Worm (Caenorhabditis elegans): ENCODE data around the gene C36A4.11.

C36A4.11 gene

ce11 chrIII:3867378-3867904 lies 27.1 kb downstream of the C36A4.11 start, which contains the start of gene rpl-3 (continued):
- TF ChIP-seq nhr-25 (tag; optimal IDR thresholded peaks at IDR 0.05; ENCODE audit: borderline replicate concordance, insufficient read depth) (peak; percentile 99), lin-38 (GFP tag; IDR thresholded peaks at IDR 0.05) (peak; percentile 100), snpc-1.2 (GFP tag; IDR thresholded peaks at IDR 0.05) (peak; percentile 98), egl-27 (tag; optimal IDR thresholded peaks at IDR 0.05) (no peak), zfp-2 (tag; optimal IDR thresholded peaks at IDR 0.05) (peak; percentile 95), nhr-41 (GFP tag; IDR thresholded peaks at IDR 0.05) (peak; percentile 100), pha-4 (GFP tag; IDR thresholded peaks at IDR 0.05) (peak; percentile 99), pha-4 (tag; optimal IDR thresholded peaks at IDR 0.05) (peak; percentile 87), dpl-1 (GFP tag; optimal IDR thresholded peaks at IDR 0.05) (peak; percentile 100), php-3 (GFP tag; IDR thresholded peaks at IDR 0.05) (peak; percentile 100), nhr-237 (tag; optimal IDR thresholded peaks at IDR 0.05) (peak; percentile 96), ceh-82 (tag; optimal IDR thresholded peaks at IDR 0.05) (peak; percentile 94), hmg-1.1 (GFP tag; IDR thresholded peaks at IDR 0.05) (peak; percentile 100), Y5F2A.4 (GFP tag; optimal IDR thresholded peaks at IDR 0.05) (peak; percentile 98), ZK337.2 (GFP tag; IDR thresholded peaks at IDR 0.05) (peak; percentile 96), egl-43 (GFP tag; IDR thresholded peaks at IDR 0.05) (peak; percentile 100), daf-16 (GFP tag; optimal IDR thresholded peaks at IDR 0.05) (peak; percentile 98 to 99), daf-16 (tag; optimal IDR thresholded peaks at IDR 0.05) (peak; percentile 98), daf-19 (GFP tag; conservative IDR thresholded peaks at IDR 0.05) (peak; percentile 100), skn-1 (tag; optimal IDR thresholded peaks at IDR 0.05) (peak; percentile 100), tag-97 (GFP tag; IDR thresholded peaks at IDR 0.05) (peak; percentile 99), dve-1 (tag; optimal IDR thresholded peaks at IDR 0.05; ENCODE audit: insufficient read depth) (peak; percentile 100), Y48G9A.11 (GFP tag; IDR thresholded peaks at IDR 0.05) (peak; percentile 98), zag-1 (tag; optimal IDR thresholded peaks at IDR 0.05) (peak; percentile 96), zip-2 (tag; optimal IDR thresholded peaks at IDR 0.05) (peak; percentile 97), madf-5 (GFP tag; IDR thresholded peaks at IDR 0.05) (peak; percentile 100), spr-3 (GFP tag; optimal IDR thresholded peaks at IDR 0.05) (peak; percentile 100), nhr-102 (tag; optimal IDR thresholded peaks at IDR 0.05) (peak; percentile 100), dmd-8 (GFP tag; IDR thresholded peaks at IDR 0.05) (peak; percentile 98), R02D3.7 (tag; optimal IDR thresholded peaks at IDR 0.05) (peak; percentile 68), lin-15B (tag; optimal IDR thresholded peaks at IDR 0.05) (peak; percentile 99), nhr-11 (tag; optimal IDR thresholded peaks at IDR 0.05) (peak; percentile 100), nhr-77 (tag; optimal IDR thresholded peaks at IDR 0.05) (peak; percentile 100), mxl-2 (GFP tag; conservative IDR thresholded peaks at IDR 0.05) (peak; percentile 96), Y75B8A.6 (GFP tag; IDR thresholded peaks at IDR 0.05) (peak; percentile 100), ces-1 (GFP tag; optimal IDR thresholded peaks at IDR 0.05) (peak; percentile 98), ama-1 (optimal IDR thresholded peaks at IDR 0.05) (peak; percentile 88), ztf-11 (tag; optimal IDR thresholded peaks at IDR 0.05) (peak; percentile 93), ctbp-1 (GFP tag; IDR thresholded peaks at IDR 0.05) (peak; percentile 100), dmd-9 (GFP tag; IDR thresholded peaks at IDR 0.05) (peak; percentile 99), lin-1 (GFP tag; IDR thresholded peaks at IDR 0.05) (peak; percentile 99), ztf-7 (tag; optimal IDR thresholded peaks at IDR 0.05) (peak; percentile 97), set-16 (GFP tag; IDR thresholded peaks at IDR 0.05) (peak; percentile 88), gei-8 (GFP tag; optimal IDR thresholded peaks at IDR 0.05) (peak; percentile 100), duxl-1 (tag; optimal IDR thresholded peaks at IDR 0.05; ENCODE audit: poor library complexity) (peak; percentile 98), Y105C5A.15 (GFP tag; IDR thresholded peaks at IDR 0.05) (peak; percentile 99), vab-7 (GFP tag; IDR thresholded peaks at IDR 0.05) (peak; percentile 100), mdt-29 (GFP tag; IDR thresholded peaks at IDR 0.05) (peak; percentile 99), rbr-2 (tag; optimal IDR thresholded peaks at IDR 0.05) (peak; percentile 100), nhr-76 (tag; optimal IDR thresholded peaks at IDR 0.05) (peak; percentile 92), madf-9 (GFP tag; conservative IDR thresholded peaks at IDR 0.05) (peak; percentile 100)

Data from whole organism, L4 larva.